Worm (Caenorhabditis elegans) whole organism, L2 larva: ENCODE results near the gene ife-4.

Experiments used
- C34F6.9 ChIP-seq: fragments of 150-350 bp; optimal IDR thresholded peaks from 2 replicates; lab custom pipeline; 2014; ENCODE audit warnings: missing biosample characterization, missing genetic modification characterization
- R02D3.7 ChIP-seq: fragments of 150-350 bp; optimal IDR thresholded peaks from 2 replicates; lab custom pipeline; 2014; ENCODE audit warnings: missing biosample characterization, missing genetic modification characterization
- Y55F3AM.14 ChIP-seq: fragments of 200-800 bp; sonication (Bioruptor generic); optimal IDR thresholded peaks from 2 replicates; lab custom pipeline; 2018; ENCODE audit warnings: mild to moderate bottlenecking, missing genetic modification characterization, missing compliant biosample characterization
- aly-2 ChIP-seq: fragments of 150-350 bp; optimal IDR thresholded peaks from 2 replicates; lab custom pipeline; 2014; ENCODE audit warnings: missing biosample characterization, missing genetic modification characterization
- ama-1 ChIP-seq: fragments of 150-350 bp; optimal IDR thresholded peaks from 2 replicates; lab custom pipeline; 2018; ENCODE audit warnings: inconsistent platforms
- blmp-1 ChIP-seq: sonication (generic microtip); optimal IDR thresholded peaks from 2 replicates; lab custom pipeline; 2017; ENCODE audit warnings: missing genetic modification characterization, mild to moderate bottlenecking, missing compliant biosample characterization, antibody characterized with exemption, moderate library complexity; ENCODE audit not compliant: insufficient read depth
- ceh-16 ChIP-seq: fragments of 150-350 bp; optimal IDR thresholded peaks from 2 replicates; lab custom pipeline; 2014; ENCODE audit warnings: missing biosample characterization, missing genetic modification characterization
- crh-2 ChIP-seq: sonication (generic microtip); optimal IDR thresholded peaks from 2 replicates; lab custom pipeline; 2017; ENCODE audit warnings: missing biosample characterization, missing genetic modification characterization
- dmd-4 ChIP-seq: sonication (generic microtip); optimal IDR thresholded peaks from 2 replicates; lab custom pipeline; 2017; ENCODE audit warnings: missing biosample characterization, missing genetic modification characterization
- elt-3 ChIP-seq: sonication (generic microtip); optimal IDR thresholded peaks from 2 replicates; lab custom pipeline; 2017; ENCODE audit warnings: missing biosample characterization, missing genetic modification characterization
- fos-1 ChIP-seq: fragments of 150-350 bp; optimal IDR thresholded peaks from 2 replicates; lab custom pipeline; 2014; ENCODE audit warnings: missing biosample characterization, missing genetic modification characterization
- gmeb-1 ChIP-seq: fragments of 150-350 bp; optimal IDR thresholded peaks from 2 replicates; lab custom pipeline; 2014; ENCODE audit warnings: missing biosample characterization, missing genetic modification characterization
- lin-11 ChIP-seq: fragments of 150-350 bp; sonication (generic microtip); optimal IDR thresholded peaks from 2 replicates; lab custom pipeline; 2014; ENCODE audit warnings: missing biosample characterization, missing genetic modification characterization, inconsistent platforms, mixed read lengths
- lin-39 ChIP-seq: fragments of 150-350 bp; optimal IDR thresholded peaks from 2 replicates; lab custom pipeline; 2014; ENCODE audit warnings: missing biosample characterization, missing genetic modification reagents, missing genetic modification characterization
- lsy-2 ChIP-seq, 2 experiments: fragments of 150-350 bp in 1 of 2; sonication (generic microtip) in 1 of 2; optimal IDR thresholded peaks; 2 replicates each; lab custom pipeline; 2014 to 2017; ENCODE audit warnings: missing biosample characterization in 2 of 2, missing genetic modification characterization in 2 of 2
- mab-5 ChIP-seq: fragments of 150-350 bp; optimal IDR thresholded peaks from 2 replicates; lab custom pipeline; 2014; ENCODE audit warnings: missing biosample characterization, missing genetic modification characterization
- mdl-1 ChIP-seq, 2 experiments: fragments of 150-350 bp in 1 of 2; sonication (generic microtip) in 1 of 2; optimal IDR thresholded peaks; 2 replicates each; lab custom pipeline; 2017; ENCODE audit warnings: missing biosample characterization in 2 of 2, missing genetic modification characterization in 2 of 2
- nhr-10 ChIP-seq: sonication (generic microtip); optimal IDR thresholded peaks from 2 replicates; lab custom pipeline; 2017; ENCODE audit warnings: missing biosample characterization, missing genetic modification characterization
- nhr-11 ChIP-seq: fragments of 150-350 bp; optimal IDR thresholded peaks from 2 replicates; lab custom pipeline; 2014; ENCODE audit warnings: missing biosample characterization, missing genetic modification characterization
- nhr-12 ChIP-seq: fragments of 150-350 bp; optimal IDR thresholded peaks from 2 replicates; lab custom pipeline; 2014; ENCODE audit warnings: missing biosample characterization, missing genetic modification characterization
- nhr-129 ChIP-seq: fragments of 150-350 bp; optimal IDR thresholded peaks from 2 replicates; lab custom pipeline; 2014; ENCODE audit warnings: missing biosample characterization, missing genetic modification characterization
- nhr-23 ChIP-seq: fragments of 150-350 bp; optimal IDR thresholded peaks from 2 replicates; lab custom pipeline; 2014; ENCODE audit warnings: missing biosample characterization, missing genetic modification reagents, missing genetic modification characterization
- nhr-6 ChIP-seq: fragments of 150-350 bp; optimal IDR thresholded peaks from 2 replicates; lab custom pipeline; 2014; ENCODE audit warnings: missing biosample characterization, missing genetic modification characterization
- nhr-77 ChIP-seq: fragments of 150-350 bp; optimal IDR thresholded peaks from 2 replicates; lab custom pipeline; 2014; ENCODE audit warnings: missing biosample characterization, missing genetic modification characterization
- peb-1 ChIP-seq: fragments of 150-350 bp; optimal IDR thresholded peaks from 2 replicates; lab custom pipeline; 2014; ENCODE audit warnings: missing biosample characterization, missing genetic modification characterization
- sem-4 ChIP-seq: fragments of 150-350 bp; optimal IDR thresholded peaks from 2 replicates; lab custom pipeline; 2014; ENCODE audit warnings: missing biosample characterization, missing genetic modification reagents, missing genetic modification characterization
- skn-1 ChIP-seq: sonication (generic microtip); optimal IDR thresholded peaks from 2 replicates; lab custom pipeline; 2017; ENCODE audit warnings: missing biosample characterization, missing genetic modification characterization
- sma-3 ChIP-seq: sonication (generic microtip); optimal IDR thresholded peaks from 2 replicates; lab custom pipeline; 2016; ENCODE audit warnings: missing genetic modification reagents, missing genetic modification characterization, missing compliant biosample characterization
- sma-9 ChIP-seq, 2 experiments: fragments of 150-350 bp in 1 of 2; sonication (generic microtip) in 1 of 2; optimal IDR thresholded peaks; 2 replicates each; lab custom pipeline; 2014 to 2016; ENCODE audit warnings: missing genetic modification characterization in 2 of 2, mild to moderate bottlenecking in 1 of 2, missing biosample characterization in 1 of 2, missing compliant biosample characterization in 1 of 2, missing genetic modification reagents in 1 of 2, moderate library complexity in 1 of 2
- snpc-4 ChIP-seq: fragments of 150-350 bp; optimal IDR thresholded peaks from 2 replicates; lab custom pipeline; 2014; ENCODE audit warnings: missing biosample characterization, missing genetic modification characterization
- unc-55 ChIP-seq: fragments of 150-350 bp; sonication (generic microtip); optimal IDR thresholded peaks from 3 replicates; lab custom pipeline; 2014; ENCODE audit warnings: missing biosample characterization, missing genetic modification reagents, missing genetic modification characterization
- zag-1 ChIP-seq: fragments of 150-350 bp; optimal IDR thresholded peaks from 2 replicates; lab custom pipeline; 2014; ENCODE audit warnings: missing biosample characterization, missing genetic modification characterization
- ztf-1 ChIP-seq: fragments of 200-800 bp; sonication (Bioruptor generic); conservative IDR thresholded peaks from 2 replicates; pipeline ENCODE4 v1.3.6; 2022; ENCODE audit warnings: missing genetic modification characterization, missing compliant biosample characterization
- ztf-11 ChIP-seq: sonication (generic microtip); optimal IDR thresholded peaks from 2 replicates; lab custom pipeline; 2017; ENCODE audit warnings: missing biosample characterization, missing genetic modification characterization
- ztf-4 ChIP-seq: fragments of 150-350 bp; optimal IDR thresholded peaks from 2 replicates; lab custom pipeline; 2014; ENCODE audit warnings: missing biosample characterization, missing genetic modification characterization

Gene ife-4

ce11 chrX:1128503-1129036 lies 24.6 kb downstream of the ife-4 start, which contains the start of gene snx-1 (continued):
- no peak for TF ChIP-seq Y55F3AM.14 (GFP tag; lab: Kevin White, UChicago)
- no peak for TF ChIP-seq nhr-10 (tag; lab: Kevin White, UChicago)
- TF ChIP-seq elt-3 (tag; lab: Kevin White, UChicago): no peak

DNA sequence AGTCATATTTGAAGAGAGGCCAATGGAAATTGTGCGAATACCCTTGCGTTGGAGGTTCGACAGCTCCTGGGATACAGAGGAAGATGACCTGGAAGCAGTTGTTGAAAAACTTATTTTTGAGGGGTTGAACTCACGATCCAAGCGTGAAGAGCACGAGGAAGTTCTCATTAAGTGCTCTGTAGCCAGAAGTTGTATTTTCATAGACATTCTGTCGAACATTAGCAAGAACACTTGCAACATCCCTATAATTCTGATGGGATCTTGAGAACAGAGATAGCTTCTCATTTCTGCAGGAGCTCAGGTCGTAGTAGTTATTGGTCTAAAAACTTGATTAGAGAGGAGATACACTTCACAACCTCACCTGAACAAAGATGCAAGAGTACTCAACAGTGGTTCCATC lies 37.6 kb downstream of the ife-4 start:
- no peak for TF ChIP-seq Y55F3AM.14 (GFP tag; lab: Kevin White, UChicago)
- TF ChIP-seq nhr-23 (tag; lab: Kevin White, UChicago): no peak
- no peak for TF ChIP-seq lsy-2 (tag; optimal IDR thresholded peaks at IDR 0.05; lab: Kevin White, UChicago)
- TF ChIP-seq nhr-6 (tag; lab: Kevin White, UChicago): no peak
- TF ChIP-seq peb-1: no peak
- no peak for TF ChIP-seq nhr-12
- no peak for TF ChIP-seq fos-1
- TF ChIP-seq lin-39 (tag; lab: Kevin White, UChicago): no peak
- TF ChIP-seq lin-11: no peak
- no peak for TF ChIP-seq skn-1 (tag; lab: Kevin White, UChicago)
- TF ChIP-seq sem-4 (tag; lab: Kevin White, UChicago): no peak
- no peak for TF ChIP-seq zag-1 (tag; lab: Kevin White, UChicago)
- TF ChIP-seq aly-2 (tag; lab: Kevin White, UChicago): no peak
- TF ChIP-seq ceh-16 (tag; lab: Kevin White, UChicago): no peak

DNA sequence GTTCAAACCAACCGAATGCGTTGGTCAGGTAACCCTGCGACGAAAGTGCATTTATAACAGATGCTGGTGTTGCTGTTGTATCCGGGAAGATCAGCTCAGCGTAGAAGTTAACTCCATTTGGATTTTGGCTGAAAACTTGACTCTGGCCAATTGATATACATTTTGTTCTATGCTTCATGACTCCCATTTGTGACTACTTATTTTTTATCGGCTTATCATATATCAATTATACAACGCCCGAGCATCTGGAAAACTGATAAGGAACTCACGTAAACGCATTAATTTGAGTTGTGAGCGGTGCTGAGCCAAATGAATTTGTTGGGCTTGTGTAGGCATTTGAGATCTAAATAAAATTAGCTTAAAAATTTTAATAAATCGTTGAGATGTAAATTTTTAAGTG lies 43.4 kb downstream of the ife-4 start:
- TF ChIP-seq nhr-11 (tag; lab: Kevin White, UChicago) (no peak), ceh-16 (tag; lab: Kevin White, UChicago) (no peak), zag-1 (tag; lab: Kevin White, UChicago) (no peak), fos-1 (peak; percentile 40)

DNA sequence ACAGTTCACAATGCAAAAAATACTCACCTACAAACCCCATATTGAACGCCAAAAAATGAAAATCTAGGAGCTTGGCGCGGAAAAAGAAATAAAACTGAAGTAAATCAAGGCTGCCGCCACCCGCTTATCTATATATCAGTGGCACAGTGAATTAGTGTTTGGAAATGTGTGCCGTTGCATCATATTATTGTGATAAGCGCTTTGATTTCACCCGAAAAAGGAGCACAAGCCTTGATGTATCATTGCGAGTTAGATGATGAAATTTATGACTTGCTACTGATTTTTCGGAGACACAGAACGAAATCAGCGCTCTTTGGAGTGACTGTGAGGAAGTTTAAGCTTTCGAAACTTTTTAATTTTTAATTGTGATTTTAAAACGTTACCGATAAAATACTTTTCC lies 44.4 kb downstream of the ife-4 start, which contains the start of the genes R193.2 and R193.6:
Gene R193.2, minus strand, starts transcription at position 148 of the 400 bp plus-strand sequence.
Gene R193.6, plus strand, starts transcription at position 350 of the 400 bp plus-strand sequence.
- TF ChIP-seq R02D3.7 (tag; lab: Kevin White, UChicago) (no peak), mdl-1 (tag; optimal IDR thresholded peaks at IDR 0.05; lab: Kevin White, UChicago) (no peak), peb-1 (no peak), nhr-11 (tag; lab: Kevin White, UChicago) (no peak), crh-2 (tag; lab: Kevin White, UChicago) (peak; percentile 72), nhr-12 (no peak), dmd-4 (tag; lab: Kevin White, UChicago) (no peak), fos-1 (peak; percentile 97), blmp-1 (no peak), skn-1 (tag; lab: Kevin White, UChicago) (no peak), lin-39 (tag; lab: Kevin White, UChicago) (no peak), Y55F3AM.14 (GFP tag; lab: Kevin White, UChicago) (no peak), ztf-11 (tag; lab: Kevin White, UChicago) (no peak), ama-1 (lab: Kevin White, UChicago) (no peak), unc-55 (GFP tag; lab: Kevin White, UChicago) (no peak), nhr-129 (tag; lab: Kevin White, UChicago) (peak; percentile 95), lin-11 (no peak), sma-9 (GFP tag; optimal IDR thresholded peaks at IDR 0.05; lab: Kevin White, UChicago) (peak; percentile 18), sma-9 (tag; optimal IDR thresholded peaks at IDR 0.05; lab: Kevin White, UChicago) (no peak), aly-2 (tag; lab: Kevin White, UChicago) (no peak), sma-3 (GFP tag; lab: Kevin White, UChicago) (no peak), mab-5 (tag; lab: Kevin White, UChicago) (no peak), C34F6.9 (tag; lab: Kevin White, UChicago) (no peak), gmeb-1 (tag; lab: Kevin White, UChicago) (peak; percentile 16), snpc-4 (no peak), ztf-4 (tag; lab: Kevin White, UChicago) (no peak), nhr-77 (tag; lab: Kevin White, UChicago) (no peak), ceh-16 (tag; lab: Kevin White, UChicago) (no peak), ztf-1 (GFP tag; lab: Robert Waterston, UW) (no peak)
